Fruit fly (Drosophila melanogaster) whole organism, pupa: ENCODE measurements around the gene Rok.

Experiments used
- CG17806 ChIP-seq: fragments of 200-800 bp; sonication (Bioruptor generic); optimal IDR thresholded peaks from 2 replicates; lab custom pipeline; 2018; ENCODE audit warnings: missing biosample characterization, mild to moderate bottlenecking, missing genetic modification characterization, moderate library complexity
- CG8301 ChIP-seq: fragments of 200-800 bp; sonication (Bioruptor generic); optimal IDR thresholded peaks from 2 replicates; lab custom pipeline; 2018; ENCODE audit warnings: missing biosample characterization, mild to moderate bottlenecking, missing genetic modification characterization
- Pif1B ChIP-seq: fragments of 200-800 bp; sonication (Bioruptor generic); optimal IDR thresholded peaks from 3 replicates; lab custom pipeline; 2016; ENCODE audit warnings: missing biosample characterization, missing genetic modification characterization
- rn ChIP-seq: fragments of 200-800 bp; sonication (Bioruptor generic); IDR thresholded peaks from 2 replicates; pipeline ENCODE4 v1.3.6; 2022; ENCODE audit warnings: missing biosample characterization, missing genetic modification characterization

DNA sequence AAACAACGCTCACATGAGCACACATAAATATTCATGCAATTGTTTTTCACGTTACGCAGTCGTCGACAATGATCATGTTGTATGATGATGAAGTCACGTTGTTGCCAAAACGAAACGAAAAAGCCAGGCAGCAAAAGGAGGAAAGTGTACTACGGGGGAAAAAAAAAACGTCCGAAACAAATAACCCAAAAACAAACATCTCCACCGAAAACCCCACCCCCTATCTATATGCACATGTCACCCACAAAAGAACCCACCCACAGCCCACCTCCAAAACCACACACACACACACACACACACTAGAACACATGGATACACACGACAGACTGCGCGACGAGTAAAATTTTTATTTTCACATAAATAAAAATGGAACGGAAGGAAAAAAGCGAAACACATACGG is 62.1 kb downstream of the Rok start:
- TF ChIP-seq CG8301 (tag; lab: Kevin White, UChicago) (no peak), rn (GFP tag; lab: Robert Waterston, UW) (no peak), Pif1B (GFP tag; lab: Kevin White, UChicago) (no peak), CG17806 (no peak)
